Worm (Caenorhabditis elegans): ENCODE results near the gene C29E4.10.
A peak's percentile ranks its signal among the peaks of the same experiment; 100 is the strongest.

C29E4.10 gene

ce11 chrIII:7978289-7978688, 40.6 kb downstream of the C29E4.10 start (continued):
- peak; percentile 31; the same call in 1 of the 2 replicates for TF ChIP-seq pha-4 (GFP tag; IDR thresholded peaks at IDR 0.05)
- TF ChIP-seq pha-4 (tag; optimal IDR thresholded peaks at IDR 0.05): no peak
- 0 out of 2 replicates have a peak, but pooled peaks have one; percentile 19 for TF ChIP-seq ctbp-1 (GFP tag; IDR thresholded peaks at IDR 0.05)

ce11 chrIII:7978723-7979122, 41.1 kb downstream of the C29E4.10 start:
- TF ChIP-seq mep-1 (tag; optimal IDR thresholded peaks at IDR 0.05) (peak; percentile 46), egl-27 (tag; optimal IDR thresholded peaks at IDR 0.05) (no peak), nhr-6 (tag; optimal IDR thresholded peaks at IDR 0.05) (peak; percentile 60), jun-1 (tag; optimal IDR thresholded peaks at IDR 0.05) (peak; percentile 6), R02D3.7 (tag; optimal IDR thresholded peaks at IDR 0.05) (no peak), dve-1 (tag; optimal IDR thresholded peaks at IDR 0.05; ENCODE audit: insufficient read depth) (peak; percentile 62), ceh-20 (GFP tag; IDR thresholded peaks at IDR 0.05) (no peak), cey-2 (tag; optimal IDR thresholded peaks at IDR 0.05; ENCODE audit: borderline replicate concordance, insufficient read depth) (no peak), lsy-2 (tag; optimal IDR thresholded peaks at IDR 0.05) (peak in 1 of 2 experiments; percentile 44), aha-1 (tag) (peak; percentile 67), pqm-1 (tag; optimal IDR thresholded peaks at IDR 0.05) (no peak), ctbp-1 (GFP tag; IDR thresholded peaks at IDR 0.05) (no peak), ztf-7 (tag; optimal IDR thresholded peaks at IDR 0.05) (peak; percentile 16), dpl-1 (GFP tag; optimal IDR thresholded peaks at IDR 0.05) (peak; percentile 11), hlh-11 (tag; optimal IDR thresholded peaks at IDR 0.05) (peak; percentile 75), T26A8.4 (GFP tag; IDR thresholded peaks at IDR 0.05) (no peak), hmg-1.1 (GFP tag; IDR thresholded peaks at IDR 0.05) (peak; percentile 54), pha-4 (GFP tag; IDR thresholded peaks at IDR 0.05) (no peak), pha-4 (tag; optimal IDR thresholded peaks at IDR 0.05) (peak; percentile 64), php-3 (GFP tag; IDR thresholded peaks at IDR 0.05) (peak; percentile 51; the same call in 1 of the 2 replicates), mdl-1 (tag; optimal IDR thresholded peaks at IDR 0.05) (peak in 1 of 2 experiments; percentile 23), nhr-10 (tag; optimal IDR thresholded peaks at IDR 0.05) (no peak), Y5F2A.4 (GFP tag; optimal IDR thresholded peaks at IDR 0.05) (no peak), zfp-3 (GFP tag; conservative IDR thresholded peaks at IDR 0.05) (no peak), daf-16 (GFP tag; optimal IDR thresholded peaks at IDR 0.05) (peak in 1 of 2 experiments; percentile 23), daf-16 (tag; optimal IDR thresholded peaks at IDR 0.05) (peak; percentile 92), nhr-76 (tag; optimal IDR thresholded peaks at IDR 0.05) (no peak), nhr-28 (tag; optimal IDR thresholded peaks at IDR 0.05) (peak; percentile 44), mes-2 (tag; optimal IDR thresholded peaks at IDR 0.05; ENCODE audit: poor library complexity, severe bottlenecking) (peak; percentile 26)

- no peak for TF ChIP-seq mep-1 (tag; optimal IDR thresholded peaks at IDR 0.05)
- no peak for TF ChIP-seq aly-2 (tag; optimal IDR thresholded peaks at IDR 0.05)
- 0 out of 2 replicates have a peak, but pooled peaks have one; percentile 16 for TF ChIP-seq egl-43 (GFP tag; IDR thresholded peaks at IDR 0.05)
- no peak for TF ChIP-seq unc-130 (GFP tag; optimal IDR thresholded peaks at IDR 0.05)
- no peak for TF ChIP-seq lin-1 (GFP tag; IDR thresholded peaks at IDR 0.05)
These were observed 42.0 kb downstream of the C29E4.10 start, which contains the start of gene clp-1 for ce11 chrIII:7979659-7980058. Gene clp-1, plus strand, starts transcription at chrIII:7979959.

DNA sequence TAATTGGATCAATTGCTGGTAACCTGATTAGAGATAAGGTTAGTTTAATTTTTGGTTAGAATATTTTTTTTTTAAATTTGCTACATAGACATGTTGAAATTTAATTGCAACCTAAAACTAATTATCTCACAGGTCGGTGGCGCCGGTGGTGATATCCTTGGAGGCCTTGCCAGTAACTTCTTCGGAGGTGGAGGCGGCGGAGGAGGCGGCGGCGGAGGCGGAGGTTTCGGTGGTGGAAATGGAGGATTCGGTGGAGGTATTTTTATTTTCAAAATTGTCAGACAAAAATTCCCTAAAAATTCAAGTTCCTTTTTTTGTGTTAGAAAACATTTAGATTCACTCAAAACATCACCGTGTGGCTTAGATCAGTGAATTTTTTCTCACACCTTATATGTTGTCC, 43.6 kb downstream of the C29E4.10 start:
- peak; percentile 66 for TF ChIP-seq set-16 (GFP tag; IDR thresholded peaks at IDR 0.05)
- no peak for TF ChIP-seq tra-1 (GFP tag; IDR thresholded peaks at IDR 0.05)

DNA sequence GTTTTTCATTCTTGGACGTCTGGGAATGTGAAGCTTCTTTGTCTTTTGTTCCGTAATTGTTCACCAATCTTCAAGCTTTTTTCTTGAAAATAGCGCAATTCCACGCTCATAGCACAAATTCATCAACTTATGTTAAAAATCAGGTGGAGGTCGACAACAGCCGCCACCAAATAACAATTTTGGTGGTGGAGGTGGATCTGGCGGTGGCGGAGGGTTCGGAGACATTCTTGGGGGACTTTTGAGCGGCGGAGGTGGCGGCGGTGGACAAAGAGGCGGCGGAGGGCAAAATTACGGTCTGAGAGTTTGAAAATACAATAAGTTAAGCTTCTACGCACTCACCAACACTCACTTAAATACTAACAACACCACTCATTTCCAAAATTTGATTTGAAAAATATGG, 44.3 kb downstream of the C29E4.10 start:
- TF ChIP-seq nhr-25 (tag; optimal IDR thresholded peaks at IDR 0.05; ENCODE audit: borderline replicate concordance, insufficient read depth) (no peak), D1046.2 (GFP tag; IDR thresholded peaks at IDR 0.05) (peak; percentile 57; the same call in 1 of the 2 replicates), aha-1 (tag) (peak; percentile 11), F26F4.8 (GFP tag; conservative IDR thresholded peaks at IDR 0.05) (no peak), mxl-3 (GFP tag; optimal IDR thresholded peaks at IDR 0.05) (no peak), daf-16 (GFP tag; optimal IDR thresholded peaks at IDR 0.05) (no peak), daf-16 (tag; optimal IDR thresholded peaks at IDR 0.05) (no peak), duxl-1 (tag; optimal IDR thresholded peaks at IDR 0.05; ENCODE audit: poor library complexity) (no peak), snpc-1.2 (GFP tag; IDR thresholded peaks at IDR 0.05) (0 out of 2 replicates have a peak, but pooled peaks have one; percentile 8), lin-15B (tag; optimal IDR thresholded peaks at IDR 0.05) (no peak), set-16 (GFP tag; IDR thresholded peaks at IDR 0.05) (peak; percentile 64), dmd-9 (GFP tag; IDR thresholded peaks at IDR 0.05) (no peak), nhr-28 (tag; optimal IDR thresholded peaks at IDR 0.05) (no peak)

All from whole organism, L4 larva.